Worm (Caenorhabditis elegans): ENCODE results near the gene Y75B8A.8.
A peak's percentile ranks its signal among the peaks of the same experiment; 100 is the strongest.

Y75B8A.8 gene

DNA sequence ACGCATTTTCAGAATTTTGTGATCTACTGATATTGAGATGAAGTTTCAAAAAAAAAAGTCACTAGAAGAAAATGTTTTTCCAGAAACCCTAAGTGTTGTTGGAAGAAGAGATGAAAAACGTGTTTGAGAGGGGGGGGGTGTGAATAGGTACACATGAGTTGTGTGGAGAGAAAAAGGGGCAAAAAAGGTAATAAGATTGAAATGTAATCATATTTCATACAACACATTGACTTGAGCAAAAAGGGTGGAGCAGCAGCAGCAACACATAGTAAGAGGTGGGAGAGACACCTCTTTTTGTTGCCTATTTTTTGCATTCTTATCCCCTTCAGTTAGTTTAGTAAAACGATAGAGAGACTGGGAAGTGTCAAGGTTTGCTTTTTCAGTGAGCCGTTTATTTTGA, 29.8 kb upstream of the Y75B8A.8 start:
- TF ChIP-seq nhr-28 (tag; optimal IDR thresholded peaks at IDR 0.05) (no peak), ces-1 (GFP tag; optimal IDR thresholded peaks at IDR 0.05) (peak; percentile 50)

DNA sequence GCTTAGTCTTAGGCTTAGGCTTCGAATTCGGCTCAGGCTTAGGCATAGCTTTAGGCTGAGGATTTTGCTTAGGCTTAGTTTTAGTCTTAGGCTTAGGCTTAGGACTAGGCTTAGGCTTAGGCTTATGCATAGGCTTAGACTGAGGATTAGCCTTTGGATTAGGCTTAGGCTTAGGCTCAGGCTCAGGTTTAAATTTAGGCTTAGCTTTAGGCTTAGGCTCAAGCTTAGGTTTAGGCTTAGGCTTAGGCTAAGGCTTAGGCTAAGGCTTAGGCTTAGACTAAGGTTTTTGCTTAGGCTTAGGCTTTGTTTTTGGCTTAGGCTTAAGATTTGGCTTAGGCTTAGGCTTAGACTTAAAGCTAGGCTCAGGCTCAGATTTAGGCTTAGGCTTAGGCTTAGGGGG, 28.8 kb upstream of the Y75B8A.8 start:
- no peak for TF ChIP-seq elt-3 (tag; optimal IDR thresholded peaks at IDR 0.05)
- TF ChIP-seq flh-1 (GFP tag; optimal IDR thresholded peaks at IDR 0.05) = no peak
- peak; percentile 75 for TF ChIP-seq ham-2 (GFP tag; optimal IDR thresholded peaks at IDR 0.05)
- no peak for TF ChIP-seq bed-3 (GFP tag; optimal IDR thresholded peaks at IDR 0.05)
- TF ChIP-seq nhr-76 (tag; optimal IDR thresholded peaks at IDR 0.05) = no peak

DNA sequence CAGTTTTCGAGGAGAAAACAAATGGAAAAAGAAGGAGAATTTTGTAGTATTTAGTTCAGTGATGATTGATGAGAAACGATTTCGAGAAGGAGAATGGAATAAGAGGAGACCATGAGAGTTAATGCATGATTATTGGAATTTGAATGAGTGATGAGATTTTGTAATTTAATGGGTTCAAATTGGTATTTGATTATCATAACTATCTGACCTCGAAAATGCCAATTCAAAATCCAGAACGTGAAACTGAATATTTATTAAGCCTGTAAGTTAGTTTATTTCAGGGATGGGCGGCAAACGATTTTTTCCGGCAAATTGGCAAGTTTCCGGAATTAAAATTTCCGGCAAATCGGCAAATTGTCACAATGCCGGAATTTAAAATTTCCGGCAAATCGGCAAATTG, 27.4 kb upstream of the Y75B8A.8 start:
- no peak for TF ChIP-seq pha-4 (tag; optimal IDR thresholded peaks at IDR 0.05)
- TF ChIP-seq nhr-76 (tag; optimal IDR thresholded peaks at IDR 0.05) = no peak
- no peak for TF ChIP-seq sem-2 (GFP tag; optimal IDR thresholded peaks at IDR 0.05)
- TF ChIP-seq elt-1 (tag; optimal IDR thresholded peaks at IDR 0.05; ENCODE audit: borderline replicate concordance, insufficient read depth) = no peak

DNA sequence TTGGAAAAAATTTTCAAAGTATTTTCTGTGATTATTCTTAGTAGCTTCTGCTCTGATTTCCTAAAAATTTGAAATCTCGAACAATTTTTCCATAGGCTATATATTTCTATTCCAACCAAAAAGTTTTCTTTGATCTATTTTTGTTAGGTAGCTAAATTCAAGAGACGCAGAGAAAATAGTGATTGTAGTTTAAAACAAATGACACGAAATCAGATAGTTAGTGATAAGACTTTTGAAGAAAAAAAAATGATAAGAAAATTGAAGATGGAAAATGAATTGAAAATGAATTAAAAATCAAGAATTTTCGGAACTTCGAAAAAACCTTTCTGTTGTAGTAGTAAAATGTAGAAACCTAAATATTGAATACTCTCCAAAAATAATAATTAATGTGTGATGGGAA, 25.0 kb upstream of the Y75B8A.8 start:
- TF ChIP-seq ceh-39 (tag; optimal IDR thresholded peaks at IDR 0.05) (no peak), mab-5 (tag; optimal IDR thresholded peaks at IDR 0.05) (no peak), unc-62 (GFP tag; optimal IDR thresholded peaks at IDR 0.05) (no peak), blmp-1 (tag; optimal IDR thresholded peaks at IDR 0.05) (no peak), nhr-12 (tag; optimal IDR thresholded peaks at IDR 0.05) (no peak), pha-4 (tag; optimal IDR thresholded peaks at IDR 0.05) (no peak), snpc-4 (tag; optimal IDR thresholded peaks at IDR 0.05) (no peak), elt-1 (tag; optimal IDR thresholded peaks at IDR 0.05; ENCODE audit: borderline replicate concordance, insufficient read depth) (no peak), cnd-1 (tag; optimal IDR thresholded peaks at IDR 0.05) (no peak), hlh-1 (tag; optimal IDR thresholded peaks at IDR 0.05) (no peak), mep-1 (tag; optimal IDR thresholded peaks at IDR 0.05) (no peak), drap-1 (GFP tag; optimal IDR thresholded peaks at IDR 0.05) (no peak), sem-2 (GFP tag; optimal IDR thresholded peaks at IDR 0.05) (no peak), bed-3 (GFP tag; optimal IDR thresholded peaks at IDR 0.05) (no peak)

DNA sequence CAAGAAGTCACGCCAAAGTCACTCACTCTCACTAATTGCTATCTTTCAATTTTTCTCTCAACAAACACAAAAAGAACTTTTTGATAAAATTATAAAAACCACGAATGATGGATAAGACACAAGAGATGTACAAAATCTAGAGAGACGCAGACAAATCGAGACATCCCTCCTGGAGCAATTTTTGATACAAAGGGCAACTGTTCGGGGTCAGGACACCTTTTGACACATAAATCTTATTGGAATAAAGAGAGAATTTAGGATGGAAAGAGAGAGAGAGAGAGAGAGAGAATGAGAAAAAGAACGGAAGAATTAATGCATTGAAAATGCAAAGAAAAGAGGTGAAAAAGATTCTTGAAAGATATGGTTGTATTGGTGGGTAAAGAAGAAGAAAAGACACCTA, 23.5 kb upstream of the Y75B8A.8 start:
- TF ChIP-seq nhr-2 (tag; optimal IDR thresholded peaks at IDR 0.05) (peak; percentile 64), unc-120 (tag; optimal IDR thresholded peaks at IDR 0.05; ENCODE audit: poor library complexity, severe bottlenecking) (peak; percentile 36), unc-62 (GFP tag; optimal IDR thresholded peaks at IDR 0.05) (peak; percentile 72), mab-5 (tag; optimal IDR thresholded peaks at IDR 0.05) (peak; percentile 3), M03D4.4 (tag; optimal IDR thresholded peaks at IDR 0.05) (no peak), elt-1 (tag; optimal IDR thresholded peaks at IDR 0.05; ENCODE audit: borderline replicate concordance, insufficient read depth) (no peak), mls-2 (tag; optimal IDR thresholded peaks at IDR 0.05) (no peak), hlh-1 (tag; optimal IDR thresholded peaks at IDR 0.05) (peak; percentile 87)

DNA sequence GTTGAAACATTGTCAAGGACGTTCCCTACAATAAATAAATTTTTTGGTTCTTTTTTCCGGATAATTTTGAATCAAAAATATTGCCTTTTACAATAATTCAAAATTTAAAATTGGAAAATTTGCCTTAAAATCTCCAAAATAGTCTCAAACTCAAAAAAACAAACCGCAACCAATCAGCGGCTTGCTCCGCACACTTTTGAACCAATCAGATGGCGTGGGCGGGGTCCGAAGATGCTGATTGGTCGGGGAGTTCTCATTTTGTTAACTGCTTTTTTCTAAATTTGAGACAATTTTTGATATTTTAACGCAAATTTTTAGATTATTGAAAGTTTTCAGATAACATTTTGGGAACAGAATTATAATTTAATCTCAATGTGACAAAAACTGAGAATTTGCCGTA, 23.0 kb upstream of the Y75B8A.8 start:
- TF ChIP-seq ztf-11 (tag; optimal IDR thresholded peaks at IDR 0.05) = no peak

DNA sequence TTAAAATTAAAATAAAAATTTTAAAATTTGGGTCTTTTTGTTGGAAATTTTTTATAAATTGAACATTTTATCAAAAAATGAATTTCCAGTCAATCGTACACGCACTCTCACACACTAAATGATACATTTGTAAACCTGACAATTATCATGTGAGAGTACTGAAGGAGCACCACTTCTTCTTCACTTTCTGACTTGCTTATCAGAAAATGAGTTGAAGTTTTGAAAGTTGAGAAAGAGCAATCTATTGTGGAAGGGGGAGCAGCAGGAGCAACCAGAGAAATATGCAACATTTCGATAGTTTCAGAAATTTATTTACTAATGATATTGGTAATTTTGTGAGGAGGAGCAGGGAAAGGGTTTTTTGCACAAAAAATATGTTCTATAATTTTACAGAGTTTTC, 22.3 kb upstream of the Y75B8A.8 start:
- TF ChIP-seq ztf-11 (tag; optimal IDR thresholded peaks at IDR 0.05) (no peak), cnd-1 (tag; optimal IDR thresholded peaks at IDR 0.05) (no peak), bed-3 (GFP tag; optimal IDR thresholded peaks at IDR 0.05) (no peak), mls-2 (tag; optimal IDR thresholded peaks at IDR 0.05) (no peak), lin-32 (GFP tag; optimal IDR thresholded peaks at IDR 0.05) (no peak), nhr-12 (tag; optimal IDR thresholded peaks at IDR 0.05) (no peak), nhr-2 (tag; optimal IDR thresholded peaks at IDR 0.05) (no peak), drap-1 (GFP tag; optimal IDR thresholded peaks at IDR 0.05) (no peak), nhr-76 (tag; optimal IDR thresholded peaks at IDR 0.05) (no peak), M03D4.4 (tag; optimal IDR thresholded peaks at IDR 0.05) (no peak), sptf-1 (tag; optimal IDR thresholded peaks at IDR 0.05) (no peak), mab-5 (tag; optimal IDR thresholded peaks at IDR 0.05) (no peak), ham-2 (GFP tag; optimal IDR thresholded peaks at IDR 0.05) (no peak)
